Fruit fly (Drosophila melanogaster): ENCODE measurements around the gene Prosbeta2.

dm6 chr3L:15043874-15044336 lies 44.2 kb downstream of the Prosbeta2 start, which contains the start of gene ind:
- TF ChIP-seq CG8478 (optimal IDR thresholded peaks at IDR 0.05) (no peak), CTCF (optimal IDR thresholded peaks at IDR 0.05) (no peak)

Measured in S2 (cell line).